Worm (Caenorhabditis elegans) whole organism, L4/young adult: Measurements from ENCODE around the gene alkb-8.
A peak's percentile ranks its signal among the peaks of the same experiment; 100 is the strongest.

Experiments used
- W03F9.2 ChIP-seq: fragments of 150-350 bp; optimal IDR thresholded peaks from 2 replicates; lab custom pipeline; 2014; ENCODE audit warnings: missing biosample characterization, missing genetic modification characterization
- dao-5 ChIP-seq: sonication (generic microtip); optimal IDR thresholded peaks from 2 replicates; lab custom pipeline; 2016; ENCODE audit warnings: missing genotype, missing genetic modification characterization, moderate library complexity, missing compliant biosample characterization
- him-1 ChIP-seq: sonication (generic microtip); optimal IDR thresholded peaks from 2 replicates; lab custom pipeline; 2016; ENCODE audit warnings: missing genotype, missing genetic modification reagents, missing genetic modification characterization, missing compliant biosample characterization

Gene alkb-8

DNA sequence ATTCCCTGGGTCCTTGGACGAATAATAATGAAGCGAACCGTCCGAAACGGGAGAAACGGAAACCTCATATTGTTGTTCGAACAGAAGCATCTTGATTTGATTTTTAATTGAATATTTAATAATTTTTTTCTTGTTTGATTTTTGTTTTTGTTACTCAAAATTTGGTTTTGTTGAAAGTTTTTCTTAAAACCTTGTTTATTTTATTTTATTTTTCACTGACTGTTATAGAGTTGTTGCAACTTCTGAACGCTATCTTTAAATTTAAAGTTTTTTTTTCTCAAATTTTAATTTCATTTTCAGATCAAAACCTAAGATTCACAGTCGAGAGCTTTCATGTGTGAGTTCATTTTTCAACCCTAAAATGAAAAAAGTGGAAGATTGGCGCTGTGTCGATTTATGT, at the start of gene alkb-8:
TSS of gene alkb-8 (plus strand) at position 301 of the 400 bp plus-strand sequence.
- TF ChIP-seq W03F9.2 (tag; lab: Kevin White, UChicago) (no peak), dao-5 (tag; lab: Kevin White, UChicago) (no peak), him-1 (tag; lab: Kevin White, UChicago) (no peak)

DNA sequence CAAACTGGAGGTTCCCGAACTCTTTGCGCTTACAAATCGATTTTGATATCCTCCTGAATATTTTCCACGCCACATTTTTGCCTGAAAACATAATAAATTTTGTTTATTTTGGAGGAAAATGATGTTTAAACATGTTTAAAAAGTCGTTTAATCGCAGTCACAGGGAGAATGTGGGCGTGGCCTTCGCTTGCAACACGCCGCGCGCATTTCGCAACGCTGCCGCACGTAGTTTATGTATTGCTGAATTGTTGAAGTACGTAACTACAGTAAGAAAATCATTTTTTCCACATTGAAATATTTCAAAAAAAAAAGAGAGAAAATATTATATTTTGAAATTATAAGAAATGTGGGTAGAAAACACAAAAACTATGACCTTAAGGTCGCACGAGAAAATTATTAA, 44.9 kb upstream of the alkb-8 start, which contains the start of gene C46F11.4:
TSS of gene C46F11.4 (minus strand) at position 81 of the 400 bp plus-strand sequence.
- no peak for TF ChIP-seq dao-5 (tag; lab: Kevin White, UChicago)
- TF ChIP-seq W03F9.2 (tag; lab: Kevin White, UChicago): peak; percentile 27
- peak; percentile 62 for TF ChIP-seq him-1 (tag; lab: Kevin White, UChicago)

DNA sequence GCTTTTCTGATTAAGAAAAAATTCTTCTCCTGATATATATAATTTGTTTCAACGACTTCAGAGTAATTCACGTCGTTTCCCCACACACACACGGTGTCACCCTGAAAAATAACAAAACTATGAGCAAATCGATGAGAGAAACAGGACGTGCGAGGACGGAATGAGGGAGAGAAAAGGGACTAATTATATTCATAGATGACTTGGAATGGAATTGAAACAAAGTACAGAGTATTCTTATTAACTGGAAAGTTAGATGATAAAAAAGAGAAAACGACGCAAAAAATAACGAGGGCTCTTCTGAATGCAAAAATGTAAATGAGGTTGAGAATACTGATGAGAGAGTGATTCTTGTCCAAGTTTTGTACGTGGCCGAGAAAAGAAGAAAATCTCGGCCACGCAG, 38.8 kb upstream of the alkb-8 start, which contains the start of gene C46F11.6:
TSS of gene C46F11.6 (minus strand) at position 101 of the 400 bp plus-strand sequence.
- TF ChIP-seq him-1 (tag; lab: Kevin White, UChicago) (no peak), dao-5 (tag; lab: Kevin White, UChicago) (no peak), W03F9.2 (tag; lab: Kevin White, UChicago) (no peak)

DNA sequence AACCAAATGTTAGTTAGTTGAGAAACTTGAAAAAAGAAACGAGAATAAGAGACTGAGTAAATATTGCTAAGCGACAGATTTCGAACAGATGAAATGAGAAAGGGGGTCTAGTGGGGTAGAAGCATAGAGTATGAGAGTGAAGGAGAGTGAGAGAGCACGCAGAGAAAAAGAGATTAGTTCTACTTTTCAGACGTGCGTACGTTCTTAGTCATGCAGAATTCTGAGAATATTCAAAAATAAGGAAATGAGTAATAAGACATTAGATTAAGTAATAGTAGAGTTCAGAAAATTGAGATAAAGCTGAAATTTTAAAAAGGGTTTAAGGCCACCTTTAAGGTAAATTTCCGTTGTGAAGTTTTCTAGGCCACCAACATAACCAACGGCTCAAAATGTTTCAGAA, 38.1 kb upstream of the alkb-8 start:
- no peak for TF ChIP-seq dao-5 (tag; lab: Kevin White, UChicago)
- TF ChIP-seq him-1 (tag; lab: Kevin White, UChicago): no peak
- no peak for TF ChIP-seq W03F9.2 (tag; lab: Kevin White, UChicago)

DNA sequence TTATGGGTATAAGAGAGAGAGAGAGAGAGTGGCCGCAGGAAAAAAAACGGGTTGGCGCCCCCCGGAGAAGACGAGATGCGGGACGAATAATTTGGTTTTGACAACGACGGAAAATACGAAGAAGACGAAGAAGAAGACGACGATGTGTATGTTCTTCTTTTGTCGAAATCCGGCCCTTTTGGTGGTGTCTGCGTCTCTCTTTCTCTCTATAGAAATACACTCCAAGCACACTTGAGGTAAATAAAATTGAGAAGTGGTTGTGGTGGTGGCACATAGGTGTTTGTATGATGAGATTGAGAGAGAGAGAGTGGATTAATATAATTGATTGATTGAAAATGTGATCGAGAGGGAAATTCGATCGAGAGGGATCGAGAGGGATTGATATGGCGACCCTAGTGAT, 36.3 kb upstream of the alkb-8 start:
- TF ChIP-seq him-1 (tag; lab: Kevin White, UChicago) (no peak), W03F9.2 (tag; lab: Kevin White, UChicago) (no peak), dao-5 (tag; lab: Kevin White, UChicago) (no peak)

DNA sequence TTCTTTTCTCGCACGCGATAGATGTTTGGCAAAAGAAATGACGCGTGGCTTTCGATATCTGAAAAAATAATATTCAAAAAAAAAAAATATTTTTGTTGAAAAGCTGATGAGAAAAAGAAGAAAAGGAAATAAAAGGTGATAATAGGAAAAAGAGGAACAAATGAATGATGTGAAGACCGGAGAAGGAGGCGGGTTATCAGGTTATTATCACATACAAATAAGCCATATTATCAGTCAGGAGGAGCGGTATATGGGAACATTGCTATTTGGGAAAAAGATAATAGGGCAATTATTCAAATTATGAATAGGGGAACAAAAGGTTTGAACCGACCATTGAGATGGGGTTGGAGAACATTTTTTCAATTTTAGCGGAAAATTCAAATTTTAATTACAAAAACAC, 35.0 kb upstream of the alkb-8 start:
- no peak for TF ChIP-seq W03F9.2 (tag; lab: Kevin White, UChicago)
- no peak for TF ChIP-seq him-1 (tag; lab: Kevin White, UChicago)
- no peak for TF ChIP-seq dao-5 (tag; lab: Kevin White, UChicago)

DNA sequence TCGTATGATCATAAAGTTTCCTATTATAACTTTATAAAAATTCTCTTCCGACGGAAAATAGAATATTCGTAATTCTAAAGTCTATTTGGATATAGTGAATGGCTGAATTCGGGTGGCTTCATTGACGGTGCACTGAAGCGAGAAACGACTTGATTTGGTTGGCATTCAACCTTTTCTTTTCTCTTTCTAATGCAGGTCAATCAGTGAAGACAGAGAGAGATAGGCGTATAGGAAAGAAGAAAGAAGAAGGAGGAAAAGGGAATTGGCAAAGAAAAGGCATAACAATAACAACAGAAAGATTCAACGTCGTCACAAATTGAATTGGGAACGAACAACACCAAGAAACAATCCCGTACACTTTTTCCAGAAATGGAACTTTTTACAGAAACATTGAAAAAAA, 33.6 kb upstream of the alkb-8 start:
- TF ChIP-seq dao-5 (tag; lab: Kevin White, UChicago): no peak
- TF ChIP-seq him-1 (tag; lab: Kevin White, UChicago): no peak
- no peak for TF ChIP-seq W03F9.2 (tag; lab: Kevin White, UChicago)

DNA sequence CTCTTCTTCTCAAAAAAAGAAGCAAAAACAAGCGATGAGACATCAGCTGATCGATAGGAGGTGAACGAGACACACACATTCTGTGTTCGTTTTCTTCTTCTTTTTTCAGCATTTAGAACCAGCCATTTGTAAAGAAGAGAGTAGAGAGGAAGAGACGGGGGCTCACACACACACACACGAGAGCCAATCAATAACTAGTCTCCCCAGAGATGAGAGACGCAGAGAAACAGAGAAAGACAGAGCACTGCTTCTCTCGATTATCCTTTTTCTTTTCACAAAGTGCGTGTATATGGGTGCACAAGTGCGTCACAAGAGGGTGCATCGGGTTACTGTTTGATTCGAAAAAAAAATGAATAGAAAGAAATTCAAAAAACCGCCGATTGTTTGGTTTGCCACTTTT, 31.8 kb upstream of the alkb-8 start:
- TF ChIP-seq dao-5 (tag; lab: Kevin White, UChicago) (no peak), him-1 (tag; lab: Kevin White, UChicago) (peak; percentile 92)

DNA sequence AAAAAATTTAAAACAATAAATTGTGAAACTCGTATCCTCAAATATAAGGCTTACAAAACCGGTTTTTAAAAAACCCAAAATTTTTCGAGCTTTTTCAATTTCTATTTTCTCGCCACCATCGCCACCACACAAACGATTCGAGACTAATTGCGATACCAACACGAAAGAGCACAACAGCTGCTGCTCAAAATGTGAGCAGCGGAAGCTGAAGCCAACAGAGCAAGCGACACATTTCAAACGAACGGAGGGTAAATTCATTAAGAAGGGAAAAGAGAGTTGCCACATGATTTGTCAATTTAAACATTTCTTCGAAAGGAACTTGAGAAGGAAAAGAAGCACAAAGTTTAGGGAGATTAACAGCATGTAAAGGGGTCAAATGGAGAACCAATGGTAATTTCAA, 30.0 kb upstream of the alkb-8 start:
- no peak for TF ChIP-seq him-1 (tag; lab: Kevin White, UChicago)
- no peak for TF ChIP-seq W03F9.2 (tag; lab: Kevin White, UChicago)
- TF ChIP-seq dao-5 (tag; lab: Kevin White, UChicago): no peak

DNA sequence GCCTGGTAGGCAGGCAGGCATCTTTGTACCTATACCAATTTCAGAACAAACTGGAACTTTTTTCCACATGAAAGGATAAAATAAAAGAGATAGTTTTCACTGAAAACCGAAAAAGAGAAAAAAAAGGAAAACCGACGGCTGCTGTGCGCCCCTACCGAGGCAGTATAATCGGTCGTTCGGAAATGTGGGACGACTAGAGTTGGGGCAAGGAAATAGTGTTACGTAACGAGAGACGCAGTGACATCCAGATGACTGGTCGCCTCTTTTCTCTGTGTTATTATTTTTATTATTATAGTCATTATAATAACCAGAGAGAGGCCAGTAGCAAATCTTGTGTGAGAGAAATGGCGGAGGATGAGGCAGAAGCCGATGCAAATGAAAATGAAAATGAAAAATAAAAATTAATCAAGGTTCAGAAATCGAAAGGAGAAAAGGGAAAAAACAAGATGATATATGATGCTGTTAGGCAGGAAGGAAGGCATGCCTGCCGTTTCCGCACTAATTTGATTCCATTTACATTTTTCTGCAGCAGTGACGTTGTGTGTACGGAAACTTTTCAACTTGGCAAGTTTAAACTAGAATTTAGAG, 27.7 kb upstream of the alkb-8 start:
- TF ChIP-seq him-1 (tag; lab: Kevin White, UChicago) (no peak), W03F9.2 (tag; lab: Kevin White, UChicago) (no peak), dao-5 (tag; lab: Kevin White, UChicago) (no peak)

DNA sequence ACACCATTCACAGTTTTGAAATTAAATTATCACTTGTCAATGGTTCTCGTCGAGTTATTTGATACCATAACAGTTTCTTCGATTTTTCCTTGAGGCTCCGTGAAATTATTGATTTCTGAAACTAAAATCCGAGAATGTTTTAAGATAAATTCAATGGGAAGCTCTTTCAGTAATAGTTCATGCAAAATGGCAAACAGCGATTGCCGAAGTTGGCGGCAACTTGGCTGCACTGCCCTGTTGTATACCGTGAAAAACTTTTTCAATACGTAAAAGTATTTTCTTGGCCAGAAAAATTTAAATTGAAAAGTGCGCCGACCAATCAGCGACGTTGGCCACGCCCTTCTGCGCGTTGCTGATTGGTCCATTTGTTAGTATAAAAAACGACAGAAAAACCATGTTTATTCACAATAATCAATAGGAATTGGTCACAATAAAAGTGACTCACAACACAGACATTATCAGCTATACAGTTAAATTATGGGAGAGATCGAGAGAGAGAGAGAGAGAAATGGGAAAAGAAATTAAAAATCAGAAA, 26.2 kb upstream of the alkb-8 start:
- TF ChIP-seq dao-5 (tag; lab: Kevin White, UChicago) (no peak), W03F9.2 (tag; lab: Kevin White, UChicago) (no peak), him-1 (tag; lab: Kevin White, UChicago) (no peak)

DNA sequence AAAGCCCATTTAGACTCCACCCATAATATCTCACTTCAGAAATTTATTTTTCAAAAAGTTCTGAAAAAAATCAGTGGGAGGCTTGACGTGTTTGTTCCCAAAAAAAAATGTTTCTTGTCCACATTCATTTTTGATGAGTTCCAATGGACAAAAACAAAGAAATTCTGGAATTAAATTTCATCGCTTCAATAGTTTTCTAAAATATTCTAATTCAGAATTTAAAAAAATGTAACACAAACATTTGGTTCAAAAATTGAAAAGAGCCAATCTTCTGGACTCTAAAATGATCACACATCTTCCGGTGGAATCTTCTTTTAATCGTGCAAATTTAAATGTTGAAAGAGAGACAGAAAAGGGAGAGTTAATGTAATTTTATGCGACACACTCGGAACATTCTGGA, 16.6 kb upstream of the alkb-8 start:
- TF ChIP-seq him-1 (tag; lab: Kevin White, UChicago): no peak
- no peak for TF ChIP-seq dao-5 (tag; lab: Kevin White, UChicago)
- TF ChIP-seq W03F9.2 (tag; lab: Kevin White, UChicago): no peak

DNA sequence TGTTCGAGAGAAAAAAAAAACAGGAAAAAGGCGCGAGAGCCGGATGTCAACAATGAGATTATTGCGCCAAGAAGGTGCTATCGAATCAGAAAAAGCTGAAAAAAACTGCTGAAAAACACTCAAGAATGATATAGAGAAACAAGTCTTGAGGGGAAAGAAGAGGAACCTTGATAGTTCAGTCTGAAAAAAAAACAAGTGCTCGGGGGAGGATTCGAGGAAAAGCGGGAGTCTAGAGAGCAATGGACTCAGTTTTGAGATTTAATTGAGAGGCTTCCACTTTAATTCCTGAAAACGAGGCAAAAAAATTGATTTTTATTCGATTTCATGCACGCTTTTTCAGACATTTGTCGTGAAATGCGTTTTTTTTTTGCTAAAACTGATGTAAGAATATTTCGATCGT, 14.6 kb upstream of the alkb-8 start, which contains the start of gene npr-15:
TSS of gene npr-15 (minus strand) at position 101 of the 400 bp plus-strand sequence.
- TF ChIP-seq dao-5 (tag; lab: Kevin White, UChicago) (no peak), him-1 (tag; lab: Kevin White, UChicago) (no peak), W03F9.2 (tag; lab: Kevin White, UChicago) (no peak)

DNA sequence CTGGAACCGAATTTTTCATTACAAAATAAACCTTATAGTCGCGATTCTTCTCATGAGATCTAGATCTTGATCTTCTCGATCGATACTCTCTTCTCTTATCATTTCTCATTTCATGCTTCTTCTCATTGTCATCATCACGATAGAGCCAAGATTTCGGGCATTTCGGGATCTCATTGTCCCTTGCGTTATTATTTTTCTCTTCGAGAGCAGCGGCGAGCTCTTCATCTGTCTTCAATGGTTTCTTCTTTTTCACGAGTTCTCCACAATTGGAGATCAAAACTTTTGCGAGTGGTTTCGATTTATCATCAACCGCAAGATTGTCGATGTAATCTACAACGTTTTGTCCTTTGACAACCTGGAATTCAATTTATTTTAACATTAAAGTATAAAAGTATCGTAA, 10.8 kb upstream of the alkb-8 start:
- TF ChIP-seq him-1 (tag; lab: Kevin White, UChicago) (no peak), W03F9.2 (tag; lab: Kevin White, UChicago) (no peak), dao-5 (tag; lab: Kevin White, UChicago) (no peak)
